Worm (Caenorhabditis elegans): ENCODE data around the gene memi-1.
"Not testable (repeated sequence)": the region's sequence is repeated elsewhere in the genome, so short reads cannot be mapped to it uniquely, and the experiment has no call there.

DNA sequence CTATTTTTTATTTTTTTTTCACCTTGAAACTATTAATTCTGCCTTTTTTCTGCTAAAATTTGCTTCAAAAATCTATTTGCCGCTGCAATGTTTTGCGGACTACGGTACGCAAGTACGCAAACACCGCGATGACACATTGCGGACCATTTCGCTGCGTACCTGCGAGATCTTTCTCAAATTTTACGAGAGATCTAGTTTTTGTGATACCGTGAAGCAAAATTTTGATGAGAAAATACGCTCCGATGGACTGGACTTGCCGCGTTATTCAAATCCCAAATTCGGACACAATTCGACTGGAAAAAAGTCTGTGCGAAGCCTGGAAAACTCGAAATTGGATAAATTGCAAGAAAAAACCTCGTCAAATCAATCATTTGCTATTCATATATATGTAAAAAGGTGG lies 39.7 kb downstream of the memi-1 start:
- not testable (repeated sequence) for TF ChIP-seq ama-1 (optimal IDR thresholded peaks at IDR 0.05); pha-4 (tag; optimal IDR thresholded peaks at IDR 0.05); snpc-4 (tag; optimal IDR thresholded peaks at IDR 0.05); nhr-77 (tag; optimal IDR thresholded peaks at IDR 0.05); pqm-1 (tag; optimal IDR thresholded peaks at IDR 0.05); nhr-43 (tag; optimal IDR thresholded peaks at IDR 0.05; ENCODE audit: poor library complexity, severe bottlenecking); daf-12 (tag; optimal IDR thresholded peaks at IDR 0.05)
